Worm (Caenorhabditis elegans) whole organism, L1 larva: Measurements from ENCODE around the gene dro-1.
A peak's percentile ranks its signal among the peaks of the same experiment; 100 is the strongest.

Experiments
- F16B12.6 ChIP-seq: fragments of 150-350 bp; optimal IDR thresholded peaks from 2 replicates; lab custom pipeline; 2014; ENCODE audit warnings: missing biosample characterization, missing genetic modification characterization
- aha-1 ChIP-seq: fragments of 150-350 bp; optimal IDR thresholded peaks from 2 replicates; lab custom pipeline; 2014; ENCODE audit warnings: missing biosample characterization, missing genetic modification characterization
- alr-1 ChIP-seq: fragments of 200-800 bp; sonication (Bioruptor generic); optimal IDR thresholded peaks from 2 replicates; lab custom pipeline; 2018; ENCODE audit warnings: borderline replicate concordance, mild to moderate bottlenecking, missing genetic modification characterization, missing compliant biosample characterization
- aly-2 ChIP-seq: fragments of 150-350 bp; optimal IDR thresholded peaks from 2 replicates; lab custom pipeline; 2014; ENCODE audit warnings: missing biosample characterization, missing genetic modification characterization
- ama-1 ChIP-seq: fragments of 150-350 bp; optimal IDR thresholded peaks from 2 replicates; lab custom pipeline; 2014
- blmp-1 ChIP-seq: fragments of 150-350 bp; optimal IDR thresholded peaks from 2 replicates; lab custom pipeline; 2014; ENCODE audit warnings: missing biosample characterization, missing genetic modification characterization
- ceh-63 ChIP-seq: fragments of 200-800 bp; sonication (Bioruptor generic); optimal IDR thresholded peaks from 2 replicates; lab custom pipeline; 2018; ENCODE audit warnings: mild to moderate bottlenecking, missing genetic modification characterization, missing compliant biosample characterization
- dpl-1 ChIP-seq, 3 experiments: fragments of 150-350 bp in 2 of 3; sonication (generic microtip) in 1 of 3; optimal IDR thresholded peaks; 2 replicates each; lab custom pipeline; 2014 to 2017; ENCODE audit warnings: missing biosample characterization in 3 of 3, missing genetic modification characterization in 3 of 3, missing genetic modification reagents in 3 of 3
- efl-1 ChIP-seq, 4 experiments: fragments of 150-350 bp; optimal IDR thresholded peaks in 3 of 4; peaks in 1 of 4; 1 replicate in 1 of 4; 2 replicates in 3 of 4; lab custom pipeline; 2014; ENCODE audit warnings: missing biosample characterization in 2 of 4, missing genetic modification characterization in 2 of 4, missing genetic modification reagents in 2 of 4
- elt-2 ChIP-seq: sonication (generic microtip); optimal IDR thresholded peaks from 2 replicates; lab custom pipeline; 2016; ENCODE audit warnings: missing genetic modification characterization, mild to moderate bottlenecking, inconsistent platforms, missing compliant biosample characterization, missing genetic modification reagents
- elt-3 ChIP-seq, 6 experiments: fragments of 150-350 bp in 1 of 6; sonication (generic microtip); optimal IDR thresholded peaks; 2 replicates each; lab custom pipeline; 2017 to 2018; ENCODE audit warnings: missing biosample characterization in 6 of 6, missing genetic modification characterization in 6 of 6, inconsistent platforms in 1 of 6
- ets-5 ChIP-seq: fragments of 200-800 bp; sonication (Bioruptor generic); IDR thresholded peaks from 2 replicates; pipeline ENCODE4 v1.3.6; 2022; ENCODE audit warnings: missing genetic modification characterization, missing compliant biosample characterization
- fos-1 ChIP-seq: fragments of 150-350 bp; optimal IDR thresholded peaks from 2 replicates; lab custom pipeline; 2014; ENCODE audit warnings: missing biosample characterization, missing genetic modification characterization
- grh-1 ChIP-seq: fragments of 200-800 bp; sonication (Bioruptor generic); IDR thresholded peaks from 2 replicates; pipeline ENCODE4 v1.3.6; 2022; ENCODE audit warnings: missing genetic modification reagents, missing genetic modification characterization, missing compliant biosample characterization
- hlh-17 ChIP-seq: fragments of 200-800 bp; sonication (Bioruptor generic); optimal IDR thresholded peaks from 2 replicates; lab custom pipeline; 2018; ENCODE audit warnings: missing genetic modification characterization, mild to moderate bottlenecking, missing compliant biosample characterization, moderate library complexity, borderline replicate concordance
- isw-1 ChIP-seq: fragments of 200-800 bp; sonication (Bioruptor generic); IDR thresholded peaks from 2 replicates; pipeline ENCODE4 v1.3.6; 2022; ENCODE audit warnings: missing genetic modification characterization, missing compliant biosample characterization
- lin-13 ChIP-seq: fragments of 150-350 bp; optimal IDR thresholded peaks from 2 replicates; lab custom pipeline; 2014; ENCODE audit warnings: missing biosample characterization, missing genetic modification reagents, missing genetic modification characterization
- lin-14 ChIP-seq: fragments of 200-800 bp; sonication (Bioruptor generic); optimal IDR thresholded peaks from 2 replicates; lab custom pipeline; 2018; ENCODE audit warnings: mild to moderate bottlenecking, missing genetic modification characterization, moderate library complexity, missing compliant biosample characterization
- lin-39 ChIP-seq: fragments of 150-350 bp; optimal IDR thresholded peaks from 2 replicates; lab custom pipeline; 2014; ENCODE audit warnings: missing biosample characterization, missing genetic modification reagents, missing genetic modification characterization
- lsy-2 ChIP-seq, 2 experiments: fragments of 150-350 bp; optimal IDR thresholded peaks; 2 replicates each; lab custom pipeline; 2014; ENCODE audit warnings: missing biosample characterization in 2 of 2, missing genetic modification characterization in 2 of 2
- mab-9 ChIP-seq: fragments of 200-800 bp; sonication (Bioruptor generic); IDR thresholded peaks from 2 replicates; pipeline ENCODE4 v1.3.6; 2022; ENCODE audit warnings: missing genetic modification reagents, missing genetic modification characterization, missing compliant biosample characterization
- mef-2 ChIP-seq: fragments of 150-350 bp; optimal IDR thresholded peaks from 2 replicates; lab custom pipeline; 2014; ENCODE audit warnings: missing biosample characterization, missing genetic modification characterization
- mep-1 ChIP-seq: fragments of 150-350 bp; optimal IDR thresholded peaks from 2 replicates; lab custom pipeline; 2014; ENCODE audit warnings: missing biosample characterization, missing genetic modification characterization
- nhr-12 ChIP-seq: sonication (generic microtip); optimal IDR thresholded peaks from 2 replicates; lab custom pipeline; 2017; ENCODE audit warnings: missing biosample characterization, missing genetic modification characterization
- nhr-19 ChIP-seq: fragments of 200-800 bp; sonication (Bioruptor generic); conservative IDR thresholded peaks from 2 replicates; pipeline ENCODE4 v1.3.6; 2022; ENCODE audit warnings: missing genetic modification characterization, missing compliant biosample characterization
- nhr-237 ChIP-seq: fragments of 150-350 bp; optimal IDR thresholded peaks from 2 replicates; lab custom pipeline; 2014; ENCODE audit warnings: missing biosample characterization, missing genetic modification characterization
- nhr-47 ChIP-seq: sonication (generic microtip); optimal IDR thresholded peaks from 2 replicates; lab custom pipeline; 2016; ENCODE audit warnings: mild to moderate bottlenecking, missing genetic modification characterization, moderate library complexity, missing compliant biosample characterization
- nhr-76 ChIP-seq: sonication (generic microtip); optimal IDR thresholded peaks from 2 replicates; lab custom pipeline; 2017; ENCODE audit warnings: missing biosample characterization, missing genetic modification characterization
- nhr-85 ChIP-seq: sonication (generic microtip); peaks from one replicate; lab custom pipeline; 2016; ENCODE audit warnings: missing genetic modification characterization, inconsistent platforms, missing compliant biosample characterization
- nhr-90 ChIP-seq: sonication (generic microtip); optimal IDR thresholded peaks from 2 replicates; lab custom pipeline; 2016; ENCODE audit warnings: mild to moderate bottlenecking, missing genetic modification characterization, missing compliant biosample characterization; ENCODE audit not compliant: poor library complexity
- pqm-1 ChIP-seq: sonication (generic microtip); optimal IDR thresholded peaks from 3 replicates; lab custom pipeline; 2017; ENCODE audit warnings: missing biosample characterization, missing genetic modification characterization
- rnt-1 ChIP-seq: sonication (generic microtip); optimal IDR thresholded peaks from 2 replicates; lab custom pipeline; 2016; ENCODE audit warnings: mild to moderate bottlenecking, missing genetic modification characterization, moderate library complexity, missing compliant biosample characterization
- skn-1 ChIP-seq: fragments of 150-350 bp; optimal IDR thresholded peaks from 2 replicates; lab custom pipeline; 2014; ENCODE audit warnings: missing biosample characterization, missing genetic modification characterization
- snpc-4 ChIP-seq: fragments of 150-350 bp; optimal IDR thresholded peaks from 2 replicates; lab custom pipeline; 2014; ENCODE audit warnings: missing biosample characterization, missing genetic modification characterization
- snu-23 ChIP-seq: sonication (generic microtip); optimal IDR thresholded peaks from 2 replicates; lab custom pipeline; 2016; ENCODE audit warnings: missing genetic modification characterization, missing compliant biosample characterization
- tbx-2 ChIP-seq: sonication (generic microtip); optimal IDR thresholded peaks from 2 replicates; lab custom pipeline; 2016; ENCODE audit warnings: missing genetic modification characterization, missing compliant biosample characterization
- unc-130 ChIP-seq: fragments of 150-350 bp; optimal IDR thresholded peaks from 2 replicates; lab custom pipeline; 2017; ENCODE audit warnings: missing biosample characterization, missing genetic modification characterization, inconsistent platforms
- unc-98 ChIP-seq: fragments of 200-800 bp; sonication (Bioruptor generic); IDR thresholded peaks from 2 replicates; pipeline ENCODE4 v1.3.6; 2022; ENCODE audit warnings: missing genetic modification characterization, missing compliant biosample characterization
- zip-4 ChIP-seq: fragments of 200-800 bp; sonication (Bioruptor generic); optimal IDR thresholded peaks from 2 replicates; lab custom pipeline; 2018; ENCODE audit warnings: mild to moderate bottlenecking, missing genetic modification characterization, moderate library complexity, missing compliant biosample characterization
- ztf-4 ChIP-seq: fragments of 150-350 bp; optimal IDR thresholded peaks from 2 replicates; lab custom pipeline; 2014; ENCODE audit warnings: missing biosample characterization, missing genetic modification characterization

Gene dro-1

ce11 chrIII:13296289-13296874 lies 46.1 kb upstream of the dro-1 start, which contains the start of gene npp-18 (continued):
- TF ChIP-seq mab-9 (GFP tag; lab: Robert Waterston, UW) (0 out of 2 replicates have a peak, but pooled peaks have one; percentile 55), efl-1 (optimal IDR thresholded peaks at IDR 0.05; lab: Kevin White, UChicago) (peak; percentile 74 to 87), efl-1 (GFP tag; optimal IDR thresholded peaks at IDR 0.05 in 1 of 2; lab: Kevin White, UChicago) (peak; percentile 87 to 98), grh-1 (peak; percentile 73), lin-14 (GFP tag; lab: Kevin White, UChicago) (peak; percentile 64), zip-4 (peak; percentile 32), lsy-2 (tag; optimal IDR thresholded peaks at IDR 0.05; lab: Kevin White, UChicago) (peak; percentile 81 to 82), elt-3 (tag; optimal IDR thresholded peaks at IDR 0.05; lab: Kevin White, UChicago) (peak in 1 of 6 experiments; percentile 29), unc-98 (GFP tag; lab: Robert Waterston, UW) (peak; percentile 41; the same call in 1 of the 2 replicates)

ce11 chrIII:13298722-13299431 lies 43.6 kb upstream of the dro-1 start, which contains the start of gene pgm-2:
pgm-2 (plus strand) TSS chrIII:13299378.
- TF ChIP-seq mab-9 (GFP tag; lab: Robert Waterston, UW) (no peak), ets-5 (GFP tag; lab: Robert Waterston, UW) (no peak), nhr-12 (tag; lab: Kevin White, UChicago) (no peak), nhr-76 (tag; lab: Kevin White, UChicago) (no peak), dpl-1 (GFP tag; optimal IDR thresholded peaks at IDR 0.05; lab: Kevin White, UChicago) (peak in 1 of 3 experiments; percentile 2), nhr-85 (tag; lab: Kevin White, UChicago) (peak; percentile 76), mef-2 (no peak), fos-1 (tag; lab: Kevin White, UChicago) (no peak), aha-1 (tag; lab: Kevin White, UChicago) (no peak), nhr-47 (peak; percentile 2), F16B12.6 (no peak), lsy-2 (tag; optimal IDR thresholded peaks at IDR 0.05; lab: Kevin White, UChicago) (peak in 1 of 2 experiments; percentile 34), nhr-237 (tag; lab: Kevin White, UChicago) (no peak), aly-2 (tag; lab: Kevin White, UChicago) (peak; percentile 19), nhr-19 (GFP tag; lab: Robert Waterston, UW) (no peak), pqm-1 (tag; lab: Kevin White, UChicago) (no peak), efl-1 (optimal IDR thresholded peaks at IDR 0.05; lab: Kevin White, UChicago) (peak in 1 of 2 experiments; percentile 19), efl-1 (GFP tag; optimal IDR thresholded peaks at IDR 0.05 in 1 of 2; lab: Kevin White, UChicago) (peak in 1 of 2 experiments; percentile 83), ama-1 (lab: Kevin White, UChicago) (no peak), tbx-2 (no peak), skn-1 (tag; lab: Kevin White, UChicago) (peak; percentile 8), lin-39 (tag; lab: Kevin White, UChicago) (no peak), nhr-90 (tag; lab: Kevin White, UChicago) (peak; percentile 22), grh-1 (no peak), ceh-63 (GFP tag; lab: Kevin White, UChicago) (no peak), snpc-4 (tag; lab: Kevin White, UChicago) (no peak), blmp-1 (tag; lab: Kevin White, UChicago) (peak; percentile 61), elt-2 (tag; lab: Kevin White, UChicago) (peak; percentile 18), mep-1 (tag; lab: Kevin White, UChicago) (peak; percentile 58), unc-130 (no peak), lin-13 (no peak), alr-1 (tag; lab: Kevin White, UChicago) (no peak), isw-1 (GFP tag; lab: Robert Waterston, UW) (no peak), snu-23 (GFP tag; lab: Kevin White, UChicago) (peak; percentile 36), ztf-4 (tag; lab: Kevin White, UChicago) (no peak), rnt-1 (tag; lab: Kevin White, UChicago) (peak; percentile 9), elt-3 (tag; optimal IDR thresholded peaks at IDR 0.05; lab: Kevin White, UChicago) (peak in 1 of 6 experiments; percentile 20), hlh-17 (GFP tag; lab: Kevin White, UChicago) (no peak)
- TF ChIP-seq, all 84 proteins: peak for 14
